Worm (Caenorhabditis elegans) whole organism, L1 larva: Measurements from ENCODE around the gene daf-11.

Experiments used
- C04F5.9 ChIP-seq: sonication (generic microtip); optimal IDR thresholded peaks from 2 replicates; lab custom pipeline; 2016; ENCODE audit warnings: missing genetic modification characterization, missing compliant biosample characterization
- ama-1 ChIP-seq: fragments of 150-350 bp; optimal IDR thresholded peaks from 2 replicates; lab custom pipeline; 2014
- ceh-88 ChIP-seq: fragments of 200-800 bp; sonication (Bioruptor generic); IDR thresholded peaks from 2 replicates; pipeline ENCODE4 v1.3.6; 2022; ENCODE audit warnings: missing genetic modification characterization, missing compliant biosample characterization
- ceh-90 ChIP-seq: sonication (generic microtip); optimal IDR thresholded peaks from 2 replicates; lab custom pipeline; 2016; ENCODE audit warnings: missing genetic modification characterization, missing compliant biosample characterization
- ces-1 ChIP-seq: fragments of 150-350 bp; optimal IDR thresholded peaks from 2 replicates; lab custom pipeline; 2014; ENCODE audit warnings: missing biosample characterization, missing genetic modification reagents, missing genetic modification characterization
- dpl-1 ChIP-seq, 3 experiments: fragments of 150-350 bp in 2 of 3; sonication (generic microtip) in 1 of 3; optimal IDR thresholded peaks; 2 replicates each; lab custom pipeline; 2014 to 2017; ENCODE audit warnings: missing biosample characterization in 3 of 3, missing genetic modification characterization in 3 of 3, missing genetic modification reagents in 3 of 3
- dsc-1 ChIP-seq: sonication (generic microtip); optimal IDR thresholded peaks from 2 replicates; lab custom pipeline; 2016; ENCODE audit warnings: mild to moderate bottlenecking, missing genetic modification characterization, missing compliant biosample characterization
- efl-1 ChIP-seq, 4 experiments: fragments of 150-350 bp; optimal IDR thresholded peaks in 3 of 4; peaks in 1 of 4; 1 replicate in 1 of 4; 2 replicates in 3 of 4; lab custom pipeline; 2014; ENCODE audit warnings: missing biosample characterization in 2 of 4, missing genetic modification characterization in 2 of 4, missing genetic modification reagents in 2 of 4
- efl-3 ChIP-seq: fragments of 200-800 bp; sonication (Bioruptor generic); optimal IDR thresholded peaks from 2 replicates; lab custom pipeline; 2018; ENCODE audit warnings: mild to moderate bottlenecking, missing genetic modification characterization, missing compliant biosample characterization
- egl-27 ChIP-seq, 2 experiments: fragments of 150-350 bp in 1 of 2; sonication (generic microtip); optimal IDR thresholded peaks; 3 replicates each; lab custom pipeline; 2017 to 2018; ENCODE audit warnings: missing biosample characterization in 2 of 2, missing genetic modification characterization in 2 of 2, missing genetic modification reagents in 2 of 2
- elt-2 ChIP-seq: sonication (generic microtip); optimal IDR thresholded peaks from 2 replicates; lab custom pipeline; 2016; ENCODE audit warnings: missing genetic modification characterization, mild to moderate bottlenecking, inconsistent platforms, missing compliant biosample characterization, missing genetic modification reagents
- elt-3 ChIP-seq, 6 experiments: fragments of 150-350 bp in 1 of 6; sonication (generic microtip); optimal IDR thresholded peaks; 2 replicates each; lab custom pipeline; 2017 to 2018; ENCODE audit warnings: missing biosample characterization in 6 of 6, missing genetic modification characterization in 6 of 6, inconsistent platforms in 1 of 6
- ets-5 ChIP-seq: fragments of 200-800 bp; sonication (Bioruptor generic); IDR thresholded peaks from 2 replicates; pipeline ENCODE4 v1.3.6; 2022; ENCODE audit warnings: missing genetic modification characterization, missing compliant biosample characterization
- fkh-8 ChIP-seq: sonication (generic microtip); optimal IDR thresholded peaks from 2 replicates; lab custom pipeline; 2016; ENCODE audit warnings: mild to moderate bottlenecking, missing genetic modification characterization, missing compliant biosample characterization
- fos-1 ChIP-seq: fragments of 150-350 bp; optimal IDR thresholded peaks from 2 replicates; lab custom pipeline; 2014; ENCODE audit warnings: missing biosample characterization, missing genetic modification characterization
- grh-1 ChIP-seq: fragments of 200-800 bp; sonication (Bioruptor generic); IDR thresholded peaks from 2 replicates; pipeline ENCODE4 v1.3.6; 2022; ENCODE audit warnings: missing genetic modification reagents, missing genetic modification characterization, missing compliant biosample characterization
- hlh-17 ChIP-seq: fragments of 200-800 bp; sonication (Bioruptor generic); optimal IDR thresholded peaks from 2 replicates; lab custom pipeline; 2018; ENCODE audit warnings: missing genetic modification characterization, mild to moderate bottlenecking, missing compliant biosample characterization, moderate library complexity, borderline replicate concordance
- isw-1 ChIP-seq: fragments of 200-800 bp; sonication (Bioruptor generic); IDR thresholded peaks from 2 replicates; pipeline ENCODE4 v1.3.6; 2022; ENCODE audit warnings: missing genetic modification characterization, missing compliant biosample characterization
- jun-1 ChIP-seq: fragments of 150-350 bp; optimal IDR thresholded peaks from 2 replicates; lab custom pipeline; 2014; ENCODE audit warnings: missing biosample characterization, missing genetic modification reagents, missing genetic modification characterization
- lin-15B ChIP-seq: fragments of 150-350 bp; sonication (generic microtip); optimal IDR thresholded peaks from 3 replicates; lab custom pipeline; 2014; ENCODE audit warnings: missing biosample characterization, missing genetic modification characterization
- lir-3 ChIP-seq: sonication (generic microtip); optimal IDR thresholded peaks from 2 replicates; lab custom pipeline; 2016; ENCODE audit warnings: mild to moderate bottlenecking, missing genetic modification characterization, moderate library complexity, missing compliant biosample characterization; ENCODE audit not compliant: poor library complexity
- lsy-2 ChIP-seq, 2 experiments: fragments of 150-350 bp; optimal IDR thresholded peaks; 2 replicates each; lab custom pipeline; 2014; ENCODE audit warnings: missing biosample characterization in 2 of 2, missing genetic modification characterization in 2 of 2
- nhr-11 ChIP-seq: fragments of 150-350 bp; optimal IDR thresholded peaks from 2 replicates; lab custom pipeline; 2014; ENCODE audit warnings: missing biosample characterization, missing genetic modification characterization
- nhr-12 ChIP-seq: sonication (generic microtip); optimal IDR thresholded peaks from 2 replicates; lab custom pipeline; 2017; ENCODE audit warnings: missing biosample characterization, missing genetic modification characterization
- nhr-20 ChIP-seq: sonication (generic microtip); optimal IDR thresholded peaks from 2 replicates; lab custom pipeline; 2016; ENCODE audit warnings: mild to moderate bottlenecking, missing genetic modification characterization, missing compliant biosample characterization
- nhr-28 ChIP-seq: fragments of 150-350 bp; optimal IDR thresholded peaks from 2 replicates; lab custom pipeline; 2014; ENCODE audit warnings: missing biosample characterization, missing genetic modification characterization
- nhr-47 ChIP-seq: sonication (generic microtip); optimal IDR thresholded peaks from 2 replicates; lab custom pipeline; 2016; ENCODE audit warnings: mild to moderate bottlenecking, missing genetic modification characterization, moderate library complexity, missing compliant biosample characterization
- nhr-76 ChIP-seq: sonication (generic microtip); optimal IDR thresholded peaks from 2 replicates; lab custom pipeline; 2017; ENCODE audit warnings: missing biosample characterization, missing genetic modification characterization
- nhr-85 ChIP-seq: sonication (generic microtip); peaks from one replicate; lab custom pipeline; 2016; ENCODE audit warnings: missing genetic modification characterization, inconsistent platforms, missing compliant biosample characterization
- nhr-90 ChIP-seq: sonication (generic microtip); optimal IDR thresholded peaks from 2 replicates; lab custom pipeline; 2016; ENCODE audit warnings: mild to moderate bottlenecking, missing genetic modification characterization, missing compliant biosample characterization; ENCODE audit not compliant: poor library complexity
- pax-3 ChIP-seq: fragments of 200-800 bp; sonication (Bioruptor generic); optimal IDR thresholded peaks from 2 replicates; lab custom pipeline; 2018; ENCODE audit warnings: mild to moderate bottlenecking, missing genetic modification characterization, moderate library complexity, missing compliant biosample characterization
- rnt-1 ChIP-seq: sonication (generic microtip); optimal IDR thresholded peaks from 2 replicates; lab custom pipeline; 2016; ENCODE audit warnings: mild to moderate bottlenecking, missing genetic modification characterization, moderate library complexity, missing compliant biosample characterization
- snu-23 ChIP-seq: sonication (generic microtip); optimal IDR thresholded peaks from 2 replicates; lab custom pipeline; 2016; ENCODE audit warnings: missing genetic modification characterization, missing compliant biosample characterization
- sptf-1 ChIP-seq: fragments of 150-350 bp; optimal IDR thresholded peaks from 2 replicates; lab custom pipeline; 2014; ENCODE audit warnings: missing biosample characterization, missing genetic modification characterization
- sup-37 ChIP-seq: fragments of 200-800 bp; sonication (Bioruptor generic); optimal IDR thresholded peaks from 2 replicates; lab custom pipeline; 2018; ENCODE audit warnings: mild to moderate bottlenecking, missing genetic modification characterization, missing compliant biosample characterization
- swsn-7 ChIP-seq: sonication (generic microtip); optimal IDR thresholded peaks from 2 replicates; lab custom pipeline; 2016; ENCODE audit warnings: missing genetic modification characterization, missing compliant biosample characterization
- tbx-2 ChIP-seq: sonication (generic microtip); optimal IDR thresholded peaks from 2 replicates; lab custom pipeline; 2016; ENCODE audit warnings: missing genetic modification characterization, missing compliant biosample characterization
- tlp-1 ChIP-seq: fragments of 150-350 bp; optimal IDR thresholded peaks from 2 replicates; lab custom pipeline; 2014; ENCODE audit warnings: missing biosample characterization, missing genetic modification characterization
- unc-30 ChIP-seq: sonication (generic microtip); optimal IDR thresholded peaks from 2 replicates; lab custom pipeline; 2017; ENCODE audit warnings: missing biosample characterization, missing genetic modification characterization
- unc-62 ChIP-seq: fragments of 150-350 bp; optimal IDR thresholded peaks from 2 replicates; lab custom pipeline; 2014; ENCODE audit warnings: missing biosample characterization, missing genetic modification reagents, missing genetic modification characterization
- unc-86 ChIP-seq: sonication (generic microtip); optimal IDR thresholded peaks from 2 replicates; lab custom pipeline; 2016; ENCODE audit warnings: missing genetic modification characterization, missing compliant biosample characterization
- xbp-1 ChIP-seq: sonication (generic microtip); optimal IDR thresholded peaks from 2 replicates; lab custom pipeline; 2016; ENCODE audit warnings: missing genetic modification characterization, missing compliant biosample characterization
- zag-1 ChIP-seq: fragments of 150-350 bp; optimal IDR thresholded peaks from 2 replicates; lab custom pipeline; 2014; ENCODE audit warnings: missing biosample characterization, missing genetic modification characterization
- zip-4 ChIP-seq: fragments of 200-800 bp; sonication (Bioruptor generic); optimal IDR thresholded peaks from 2 replicates; lab custom pipeline; 2018; ENCODE audit warnings: mild to moderate bottlenecking, missing genetic modification characterization, moderate library complexity, missing compliant biosample characterization
- ztf-11 ChIP-seq, 2 experiments: sonication (generic microtip); optimal IDR thresholded peaks; 2 replicates each; lab custom pipeline; 2016 to 2017; ENCODE audit warnings: missing genetic modification characterization in 2 of 2, missing biosample characterization in 1 of 2, missing compliant biosample characterization in 1 of 2

The daf-11 gene

DNA sequence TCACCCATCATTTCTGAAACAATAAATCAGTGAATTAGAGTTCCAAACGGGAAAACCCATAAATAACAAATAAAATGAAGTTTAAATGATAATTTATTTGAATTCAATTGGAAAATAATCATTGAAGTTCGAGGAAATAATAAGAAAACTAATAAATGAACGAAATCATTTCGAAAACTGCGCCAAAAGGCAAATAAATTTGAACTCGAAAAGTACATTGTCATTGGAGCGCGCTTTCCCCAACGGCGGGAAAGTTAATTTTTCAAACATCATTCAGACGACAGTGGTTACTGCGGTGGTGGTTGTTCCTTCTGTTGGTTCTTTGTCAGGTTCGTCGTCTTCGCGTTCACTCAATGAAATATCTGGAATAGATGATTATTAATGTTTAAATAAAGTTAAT, 7.6 kb upstream of the daf-11 start, which contains the start of gene npp-22 (continued):
- no peak for TF ChIP-seq hlh-17
- no peak for TF ChIP-seq C04F5.9
- peak in 1 of 6 experiments; percentile 49 for TF ChIP-seq elt-3 (tag; optimal IDR thresholded peaks at IDR 0.05; lab: Kevin White, UChicago)
- TF ChIP-seq nhr-11 (tag; lab: Kevin White, UChicago): no peak
- TF ChIP-seq egl-27 (tag; optimal IDR thresholded peaks at IDR 0.05; lab: Kevin White, UChicago): no peak
- peak; percentile 77 for TF ChIP-seq lin-15B (tag; lab: Kevin White, UChicago)
- no peak for TF ChIP-seq ceh-88 (GFP tag; lab: Robert Waterston, UW)
- peak; percentile 33 for TF ChIP-seq unc-86 (tag; lab: Kevin White, UChicago)
- TF ChIP-seq dpl-1 (GFP tag; optimal IDR thresholded peaks at IDR 0.05; lab: Kevin White, UChicago): peak; percentile 93 to 95 (median 94)
- TF ChIP-seq ceh-90 (tag; lab: Kevin White, UChicago): no peak
- peak; percentile 56 for TF ChIP-seq snu-23 (GFP tag; lab: Kevin White, UChicago)
- no peak for TF ChIP-seq ama-1
- peak; percentile 30; the same call in 1 of the 2 replicates for TF ChIP-seq isw-1 (GFP tag; lab: Robert Waterston, UW)
- TF ChIP-seq ets-5 (GFP tag; lab: Robert Waterston, UW): no peak
- TF ChIP-seq nhr-47 (tag; lab: Kevin White, UChicago): peak; percentile 68
- no peak for TF ChIP-seq fkh-8 (tag; lab: Kevin White, UChicago)
- no peak for TF ChIP-seq lir-3 (tag; lab: Kevin White, UChicago)
- no peak for TF ChIP-seq ces-1 (GFP tag; lab: Kevin White, UChicago)
- TF ChIP-seq sup-37 (GFP tag; lab: Kevin White, UChicago): no peak
- no peak for TF ChIP-seq zip-4 (GFP tag; lab: Kevin White, UChicago)
- no peak for TF ChIP-seq grh-1 (GFP tag; lab: Robert Waterston, UW)
- TF ChIP-seq elt-2 (tag; lab: Kevin White, UChicago): no peak
- no peak for TF ChIP-seq sptf-1
- TF ChIP-seq unc-62 (GFP tag; lab: Kevin White, UChicago): no peak
- no peak for TF ChIP-seq nhr-12 (tag; lab: Kevin White, UChicago)
- TF ChIP-seq swsn-7 (tag; lab: Kevin White, UChicago): peak; percentile 66
- peak; percentile 62 for TF ChIP-seq tbx-2
- TF ChIP-seq xbp-1 (tag; lab: Kevin White, UChicago): peak; percentile 65
- peak; percentile 56 for TF ChIP-seq nhr-90 (tag; lab: Kevin White, UChicago)
- no peak for TF ChIP-seq tlp-1 (tag; lab: Kevin White, UChicago)
- no peak for TF ChIP-seq efl-3 (GFP tag; lab: Kevin White, UChicago)
- TF ChIP-seq ztf-11 (tag; optimal IDR thresholded peaks at IDR 0.05; lab: Kevin White, UChicago): no peak
- TF ChIP-seq fos-1 (tag; lab: Kevin White, UChicago): no peak
- no peak for TF ChIP-seq nhr-76 (tag; lab: Kevin White, UChicago)
- no peak for TF ChIP-seq zag-1 (tag; lab: Kevin White, UChicago)
- TF ChIP-seq nhr-85 (tag; lab: Kevin White, UChicago): peak; percentile 65
- peak; percentile 75 for TF ChIP-seq nhr-20 (tag; lab: Kevin White, UChicago)
- TF ChIP-seq dsc-1 (tag; lab: Kevin White, UChicago): no peak
- no peak for TF ChIP-seq pax-3 (tag; lab: Kevin White, UChicago)
- TF ChIP-seq rnt-1: peak; percentile 65
- TF ChIP-seq lsy-2 (tag; optimal IDR thresholded peaks at IDR 0.05; lab: Kevin White, UChicago): peak; percentile 72 to 84
- no peak for TF ChIP-seq nhr-28

ce11 chrV:11732049-11732448, 6.2 kb upstream of the daf-11 start:
- TF ChIP-seq jun-1 (tag; lab: Kevin White, UChicago) (no peak), efl-1 (optimal IDR thresholded peaks at IDR 0.05; lab: Kevin White, UChicago) (no peak), efl-1 (GFP tag; optimal IDR thresholded peaks at IDR 0.05 in 1 of 2; lab: Kevin White, UChicago) (peak in 1 of 2 experiments; percentile 22), lir-3 (tag; lab: Kevin White, UChicago) (no peak), unc-30 (no peak)
